Worm (Caenorhabditis elegans): ENCODE data around the gene ZK1320.13.

DNA sequence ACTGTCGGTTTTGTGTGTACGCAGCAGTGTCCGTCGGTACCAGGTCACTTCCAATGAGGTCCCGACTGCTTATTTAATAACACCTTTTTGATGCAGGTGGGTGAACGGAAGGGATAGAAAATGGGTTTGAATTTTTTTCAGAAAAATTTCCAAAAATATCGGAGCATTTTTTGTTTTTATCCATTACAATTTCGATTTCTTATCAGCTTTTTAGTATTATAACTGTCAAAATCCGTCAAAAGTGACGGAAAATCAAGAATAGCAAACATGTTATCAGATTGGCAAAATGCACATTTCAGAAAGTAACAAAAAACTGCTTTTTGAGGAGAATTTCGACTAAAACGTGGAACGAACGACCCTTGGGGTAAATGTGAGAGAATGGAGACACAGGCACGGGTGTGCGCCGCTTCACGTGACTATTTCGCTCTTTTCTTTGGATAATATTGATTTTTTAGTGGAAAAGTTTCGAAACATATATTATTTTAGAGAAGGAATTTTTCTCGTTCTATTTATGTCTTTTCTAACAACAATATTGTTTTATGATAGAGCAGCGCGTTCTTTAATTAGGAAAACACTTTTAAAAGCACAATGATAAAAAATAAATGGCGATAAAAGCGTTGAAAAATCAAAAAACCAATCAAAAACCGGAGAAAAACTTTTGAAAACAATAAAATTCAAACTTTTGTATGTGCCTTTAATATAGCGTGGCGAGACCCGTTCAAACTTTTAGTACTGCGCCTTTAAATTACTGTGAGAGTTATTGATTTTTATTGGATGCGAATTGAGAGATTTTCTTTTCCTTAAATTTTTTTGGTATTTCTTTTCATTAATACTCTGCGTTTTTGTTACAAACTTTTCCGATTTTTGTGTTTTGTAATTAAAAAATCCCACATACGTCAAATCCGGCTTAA lies 33.4 kb upstream of the ZK1320.13 start, which contains the start of gene sqv-8:
- TF ChIP-seq blmp-1 (tag; optimal IDR thresholded peaks at IDR 0.05) (no peak), snpc-4 (tag; optimal IDR thresholded peaks at IDR 0.05) (no peak), cnd-1 (tag; optimal IDR thresholded peaks at IDR 0.05) (no peak), unc-62 (GFP tag; optimal IDR thresholded peaks at IDR 0.05) (no peak), elt-3 (tag; optimal IDR thresholded peaks at IDR 0.05) (no peak), nhr-237 (tag; optimal IDR thresholded peaks at IDR 0.05) (no peak), unc-39 (tag; optimal IDR thresholded peaks at IDR 0.05) (no peak)

Measured in whole organism, mixed stage, embryonic.